5 worm cellular contexts compared by ENCODE assay signal in genomic region chrX:5877039-5877438, ce11.
TF ChIP-seq lines count a peak whose summit lies in the region.

No protein-coding gene starts in this region.

TF ChIP-seq in whole organism, L1 larva, 84 proteins besides CTCF, POLR2A, EP300 and RAD21:
- no peak for TF ChIP-seq ztf-4 (tag; optimal IDR thresholded peaks at IDR 0.05; lab: Kevin White, UChicago)
- TF ChIP-seq fkh-10 (GFP tag; optimal IDR thresholded peaks at IDR 0.05; lab: Kevin White, UChicago) = peak; percentile 28
- no peak for TF ChIP-seq lin-35 (GFP tag; optimal IDR thresholded peaks at IDR 0.05; lab: Kevin White, UChicago)
- peak; percentile 20 for TF ChIP-seq lin-14 (GFP tag; optimal IDR thresholded peaks at IDR 0.05; lab: Kevin White, UChicago)
- no peak for TF ChIP-seq ceh-8 (GFP tag; optimal IDR thresholded peaks at IDR 0.05; lab: Kevin White, UChicago)
- no peak for TF ChIP-seq nhr-237 (tag; optimal IDR thresholded peaks at IDR 0.05; lab: Kevin White, UChicago)

TF ChIP-seq in whole organism, L3 larva, 47 proteins besides CTCF, POLR2A, EP300 and RAD21:
- TF ChIP-seq mml-1 (tag; optimal IDR thresholded peaks at IDR 0.05; lab: Kevin White, UChicago) = no peak
- peak; percentile 50 for TF ChIP-seq fkh-10 (GFP tag; optimal IDR thresholded peaks at IDR 0.05; lab: Kevin White, UChicago)

TF ChIP-seq in whole organism, L4 larva, 104 proteins besides CTCF, POLR2A, EP300 and RAD21:
- no peak for TF ChIP-seq F26F4.8 (GFP tag; conservative IDR thresholded peaks at IDR 0.05; lab: Robert Waterston, UW)
- peak; percentile 74 for TF ChIP-seq ces-1 (GFP tag; optimal IDR thresholded peaks at IDR 0.05; lab: Kevin White, UChicago)

TF ChIP-seq in whole organism, late embryonic, 69 proteins besides CTCF, POLR2A, EP300 and RAD21:
- peak; percentile 4 for TF ChIP-seq unc-42 (tag; optimal IDR thresholded peaks at IDR 0.05; lab: Kevin White, UChicago)
- TF ChIP-seq eyg-1 (tag; optimal IDR thresholded peaks at IDR 0.05; lab: Kevin White, UChicago) = no peak
- TF ChIP-seq fax-1 (tag; optimal IDR thresholded peaks at IDR 0.05; lab: Kevin White, UChicago) = no peak
- no peak for TF ChIP-seq gmeb-2 (tag; optimal IDR thresholded peaks at IDR 0.05; lab: Kevin White, UChicago)

TF ChIP-seq in whole organism, mixed stage, embryonic, 35 proteins besides CTCF, POLR2A, EP300 and RAD21:
- no peak for TF ChIP-seq tbx-8 (GFP tag; optimal IDR thresholded peaks at IDR 0.05; lab: Kevin White, UChicago)
- TF ChIP-seq ces-1 (GFP tag; optimal IDR thresholded peaks at IDR 0.05; lab: Kevin White, UChicago) = peak; percentile 35

Comparison
In these comparisons a context has a peak if more than half of its experiments do, and no peak if none do; other contexts are left out.
1. Of the 29 proteins assayed by ChIP-seq in both whole organism, L4 larva and whole organism, L1 larva: peak only in whole organism, L4 larva: ces-1; only in whole organism, L1 larva: fkh-10; in both: none; in neither: 27.